Worm (Caenorhabditis elegans): ENCODE results near the gene F37A8.2.
A peak's percentile ranks its signal among the peaks of the same experiment; 100 is the strongest.

The F37A8.2 gene

ce11 chrIII:3957119-3957739 is 25.9 kb upstream of the F37A8.2 start (continued):
- TF ChIP-seq hif-1 (tag; optimal IDR thresholded peaks at IDR 0.05), result no peak
- TF ChIP-seq zip-2 (tag; optimal IDR thresholded peaks at IDR 0.05), result no peak
- no peak for TF ChIP-seq nhr-6 (tag; optimal IDR thresholded peaks at IDR 0.05)
- TF ChIP-seq aha-1 (tag), result peak; percentile 18
- no peak for TF ChIP-seq duxl-1 (tag; optimal IDR thresholded peaks at IDR 0.05; ENCODE audit: poor library complexity)
- no peak for TF ChIP-seq dmd-9 (GFP tag; IDR thresholded peaks at IDR 0.05)
- TF ChIP-seq ztf-7 (tag; optimal IDR thresholded peaks at IDR 0.05), result no peak

- TF ChIP-seq F37D6.2 (tag; optimal IDR thresholded peaks at IDR 0.05) (no peak), ceh-62 (tag; optimal IDR thresholded peaks at IDR 0.05) (no peak), mxl-2 (GFP tag; conservative IDR thresholded peaks at IDR 0.05) (no peak), egl-27 (tag; optimal IDR thresholded peaks at IDR 0.05) (no peak), dpl-1 (GFP tag; optimal IDR thresholded peaks at IDR 0.05) (no peak), dve-1 (tag; optimal IDR thresholded peaks at IDR 0.05; ENCODE audit: insufficient read depth) (no peak), ZK337.2 (GFP tag; IDR thresholded peaks at IDR 0.05) (no peak), ces-1 (GFP tag; optimal IDR thresholded peaks at IDR 0.05) (peak; percentile 15), lsy-2 (tag; optimal IDR thresholded peaks at IDR 0.05) (peak in 1 of 2 experiments; percentile 10)
These were observed 25.0 kb upstream of the F37A8.2 start, which contains the start of gene F37A8.5 for ce11 chrIII:3956293-3956692. TSS of gene F37A8.5 (plus strand) at chrIII:3956624.

ce11 chrIII:3955674-3956073 is 24.4 kb upstream of the F37A8.2 start:
- no peak for TF ChIP-seq lin-38 (GFP tag; IDR thresholded peaks at IDR 0.05)
- no peak for TF ChIP-seq ama-1 (optimal IDR thresholded peaks at IDR 0.05)
- no peak for TF ChIP-seq ZK337.2 (GFP tag; IDR thresholded peaks at IDR 0.05)
- no peak for TF ChIP-seq mxl-3 (GFP tag; optimal IDR thresholded peaks at IDR 0.05)
- no peak for TF ChIP-seq ceh-44 (GFP tag; IDR thresholded peaks at IDR 0.05)
- no peak for TF ChIP-seq Y48G9A.11 (GFP tag; IDR thresholded peaks at IDR 0.05)
- no peak for TF ChIP-seq aha-1 (tag)
- TF ChIP-seq F44E2.7 (GFP tag; IDR thresholded peaks at IDR 0.05), result no peak
- no peak for TF ChIP-seq zip-2 (tag; optimal IDR thresholded peaks at IDR 0.05)
- peak in 1 of 2 experiments; percentile 10 for TF ChIP-seq hif-1 (tag; optimal IDR thresholded peaks at IDR 0.05)
- no peak for TF ChIP-seq attf-4 (tag; optimal IDR thresholded peaks at IDR 0.05)
- TF ChIP-seq lir-3 (tag; optimal IDR thresholded peaks at IDR 0.05), result no peak
- no peak for TF ChIP-seq gei-8 (GFP tag; optimal IDR thresholded peaks at IDR 0.05)
- peak; percentile 14 for TF ChIP-seq F37D6.2 (tag; optimal IDR thresholded peaks at IDR 0.05)
- TF ChIP-seq nhr-11 (tag; optimal IDR thresholded peaks at IDR 0.05), result peak; percentile 49
- no peak for TF ChIP-seq lin-1 (GFP tag; IDR thresholded peaks at IDR 0.05)
- TF ChIP-seq F49E8.2 (tag; optimal IDR thresholded peaks at IDR 0.05; ENCODE audit: borderline replicate concordance), result no peak
- no peak for TF ChIP-seq nhr-41 (GFP tag; IDR thresholded peaks at IDR 0.05)
- TF ChIP-seq Y5F2A.4 (GFP tag; optimal IDR thresholded peaks at IDR 0.05), result no peak
- no peak for TF ChIP-seq nhr-76 (tag; optimal IDR thresholded peaks at IDR 0.05)
- no peak for TF ChIP-seq F10B5.3 (tag; optimal IDR thresholded peaks at IDR 0.05)
- TF ChIP-seq zip-11 (GFP tag; IDR thresholded peaks at IDR 0.05), result no peak
- no peak for TF ChIP-seq daf-16 (GFP tag; optimal IDR thresholded peaks at IDR 0.05)
- no peak for TF ChIP-seq daf-16 (tag; optimal IDR thresholded peaks at IDR 0.05)
- peak in 1 of 2 experiments; percentile 43 for TF ChIP-seq mdl-1 (tag; optimal IDR thresholded peaks at IDR 0.05)
- no peak for TF ChIP-seq lin-15B (tag; optimal IDR thresholded peaks at IDR 0.05)
- TF ChIP-seq vab-7 (GFP tag; IDR thresholded peaks at IDR 0.05), result no peak
- no peak for TF ChIP-seq ztf-11 (tag; optimal IDR thresholded peaks at IDR 0.05)
- TF ChIP-seq ceh-32 (tag; optimal IDR thresholded peaks at IDR 0.05; ENCODE audit: poor library complexity), result no peak
- no peak for TF ChIP-seq unc-130 (GFP tag; optimal IDR thresholded peaks at IDR 0.05)
- TF ChIP-seq spr-1 (tag; optimal IDR thresholded peaks at IDR 0.05), result no peak
- TF ChIP-seq pqm-1 (tag; optimal IDR thresholded peaks at IDR 0.05), result no peak
- no peak for TF ChIP-seq cey-2 (tag; optimal IDR thresholded peaks at IDR 0.05; ENCODE audit: borderline replicate concordance, insufficient read depth)
- TF ChIP-seq nhr-111 (GFP tag; optimal IDR thresholded peaks at IDR 0.05), result no peak
- TF ChIP-seq Y105C5A.15 (GFP tag; IDR thresholded peaks at IDR 0.05), result no peak
- TF ChIP-seq fkh-10 (GFP tag; optimal IDR thresholded peaks at IDR 0.05), result peak; percentile 66
- TF ChIP-seq dmd-9 (GFP tag; IDR thresholded peaks at IDR 0.05), result no peak
- TF ChIP-seq T20F7.1 (GFP tag; optimal IDR thresholded peaks at IDR 0.05), result no peak

All from whole organism, L4 larva.